Fruit fly (Drosophila melanogaster): ENCODE results near the gene CG14459.

DNA sequence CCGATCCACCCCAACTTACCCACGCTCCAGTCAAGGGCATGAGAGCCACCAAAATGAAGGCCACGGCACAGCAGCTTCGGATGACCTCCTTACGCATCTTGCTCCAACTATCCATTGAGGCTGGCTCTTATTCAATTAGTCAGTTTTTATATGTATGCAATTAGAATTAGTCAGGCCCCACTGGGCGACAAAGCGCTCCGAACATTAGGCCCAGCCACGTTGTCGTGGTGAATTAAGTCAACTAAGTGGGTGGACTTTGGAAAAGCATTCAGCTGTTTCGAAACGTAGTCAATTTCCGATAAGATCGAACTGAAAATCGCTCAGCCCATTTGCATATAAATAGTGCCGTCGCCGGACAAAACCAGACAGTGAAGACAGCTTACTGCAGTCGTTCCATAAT, 49.3 kb upstream of the CG14459 start, which contains the start of the genes CG14455 and CG14456:
- TF ChIP-seq Myc (optimal IDR thresholded peaks at IDR 0.05) (no peak), Sin3A (optimal IDR thresholded peaks at IDR 0.05) (no peak), psq (optimal IDR thresholded peaks at IDR 0.05) (no peak), ttk (optimal IDR thresholded peaks at IDR 0.05) (no peak), insv (optimal IDR thresholded peaks at IDR 0.05) (no peak), h (optimal IDR thresholded peaks at IDR 0.05) (no peak)
